Worm (Caenorhabditis elegans) whole organism, mixed stage, embryonic: ENCODE results near the gene irld-9.
"Not testable (repeated sequence)": the region's sequence is repeated elsewhere in the genome, so short reads cannot be mapped to it uniquely, and the experiment has no call there.

Experiments used
- M03D4.4 ChIP-seq: sonication (generic microtip); optimal IDR thresholded peaks from 2 replicates; lab custom pipeline; 2017; ENCODE audit warnings: mild to moderate bottlenecking, missing genetic modification characterization, missing compliant biosample characterization
- blmp-1 ChIP-seq: fragments of 150-350 bp; optimal IDR thresholded peaks from 2 replicates; lab custom pipeline; 2014; ENCODE audit warnings: missing biosample characterization, missing genetic modification characterization
- ceh-39 ChIP-seq: fragments of 150-350 bp; optimal IDR thresholded peaks from 2 replicates; lab custom pipeline; 2014; ENCODE audit warnings: missing biosample characterization, missing genetic modification characterization
- ceh-43 ChIP-seq: fragments of 200-800 bp; sonication (Bioruptor generic); optimal IDR thresholded peaks from 2 replicates; lab custom pipeline; 2018; ENCODE audit warnings: mild to moderate bottlenecking, missing genetic modification characterization, moderate library complexity, missing compliant biosample characterization
- ces-1 ChIP-seq: fragments of 150-350 bp; optimal IDR thresholded peaks from 2 replicates; lab custom pipeline; 2014; ENCODE audit warnings: missing biosample characterization, missing genetic modification reagents, missing genetic modification characterization
- cnd-1 ChIP-seq: fragments of 200-800 bp; sonication (Bioruptor generic); optimal IDR thresholded peaks from 2 replicates; lab custom pipeline; 2018; ENCODE audit warnings: mild to moderate bottlenecking, missing genetic modification characterization, missing compliant biosample characterization
- drap-1 ChIP-seq: fragments of 200-800 bp; sonication (Bioruptor generic); optimal IDR thresholded peaks from 3 replicates; lab custom pipeline; 2018; ENCODE audit warnings: mild to moderate bottlenecking, missing genetic modification characterization, missing compliant biosample characterization
- elt-1 ChIP-seq: sonication (generic microtip); optimal IDR thresholded peaks from 2 replicates; lab custom pipeline; 2017; ENCODE audit warnings: missing genetic modification characterization, mild to moderate bottlenecking, missing compliant biosample characterization, antibody characterized with exemption, moderate library complexity, borderline replicate concordance; ENCODE audit not compliant: insufficient read depth
- flh-1 ChIP-seq: fragments of 200-800 bp; sonication (Bioruptor generic); optimal IDR thresholded peaks from 2 replicates; lab custom pipeline; 2018; ENCODE audit warnings: mild to moderate bottlenecking, missing genetic modification characterization, moderate library complexity, missing compliant biosample characterization
- ham-2 ChIP-seq: fragments of 200-800 bp; sonication (Bioruptor generic); optimal IDR thresholded peaks from 2 replicates; lab custom pipeline; 2018; ENCODE audit warnings: mild to moderate bottlenecking, missing genetic modification characterization, missing compliant biosample characterization
- lin-13 ChIP-seq: fragments of 150-350 bp; optimal IDR thresholded peaks from 2 replicates; lab custom pipeline; 2014; ENCODE audit warnings: missing biosample characterization, missing genetic modification characterization
- lin-32 ChIP-seq: fragments of 200-800 bp; sonication (Bioruptor generic); optimal IDR thresholded peaks from 2 replicates; lab custom pipeline; 2018; ENCODE audit warnings: mild to moderate bottlenecking, missing genetic modification characterization, missing compliant biosample characterization
- mab-5 ChIP-seq: fragments of 150-350 bp; optimal IDR thresholded peaks from 2 replicates; lab custom pipeline; 2014; ENCODE audit warnings: missing biosample characterization, missing genetic modification characterization
- mep-1 ChIP-seq: fragments of 150-350 bp; optimal IDR thresholded peaks from 2 replicates; lab custom pipeline; 2017; ENCODE audit warnings: missing biosample characterization, missing genetic modification reagents, missing genetic modification characterization, inconsistent platforms
- mls-2 ChIP-seq: sonication (generic microtip); optimal IDR thresholded peaks from 2 replicates; lab custom pipeline; 2016; ENCODE audit warnings: mild to moderate bottlenecking, missing genetic modification characterization, moderate library complexity, missing compliant biosample characterization
- nhr-237 ChIP-seq: fragments of 150-350 bp; optimal IDR thresholded peaks from 2 replicates; lab custom pipeline; 2014; ENCODE audit warnings: missing biosample characterization, missing genetic modification characterization
- nhr-28 ChIP-seq: fragments of 150-350 bp; optimal IDR thresholded peaks from 2 replicates; lab custom pipeline; 2014; ENCODE audit warnings: missing biosample characterization, missing genetic modification characterization
- nhr-76 ChIP-seq: sonication (generic microtip); optimal IDR thresholded peaks from 2 replicates; lab custom pipeline; 2017; ENCODE audit warnings: missing biosample characterization, missing genetic modification characterization
- pha-4 ChIP-seq: fragments of 150-350 bp; optimal IDR thresholded peaks from 2 replicates; lab custom pipeline; 2018; ENCODE audit warnings: missing biosample characterization, missing genetic modification reagents, missing genetic modification characterization
- sem-2 ChIP-seq: fragments of 200-800 bp; sonication (Bioruptor generic); optimal IDR thresholded peaks from 2 replicates; lab custom pipeline; 2018; ENCODE audit warnings: mild to moderate bottlenecking, missing genetic modification characterization, missing compliant biosample characterization
- snpc-4 ChIP-seq: fragments of 150-350 bp; optimal IDR thresholded peaks from 2 replicates; lab custom pipeline; 2014; ENCODE audit warnings: missing biosample characterization, missing genetic modification characterization
- sptf-1 ChIP-seq: sonication (generic microtip); optimal IDR thresholded peaks from 2 replicates; lab custom pipeline; 2017; ENCODE audit warnings: mild to moderate bottlenecking, missing genetic modification characterization, moderate library complexity, missing compliant biosample characterization
- tbx-8 ChIP-seq: fragments of 200-800 bp; sonication (Bioruptor generic); optimal IDR thresholded peaks from 2 replicates; lab custom pipeline; 2018; ENCODE audit warnings: mild to moderate bottlenecking, missing genetic modification characterization, moderate library complexity, missing compliant biosample characterization
- unc-120 ChIP-seq: sonication (generic microtip); optimal IDR thresholded peaks from 2 replicates; lab custom pipeline; 2017; ENCODE audit warnings: missing genetic modification characterization, missing compliant biosample characterization; ENCODE audit not compliant: poor library complexity, severe bottlenecking
- unc-39 ChIP-seq: fragments of 150-350 bp; optimal IDR thresholded peaks from 2 replicates; lab custom pipeline; 2014; ENCODE audit warnings: missing biosample characterization, missing genetic modification characterization
- unc-62 ChIP-seq: fragments of 150-350 bp; optimal IDR thresholded peaks from 2 replicates; lab custom pipeline; 2014; ENCODE audit warnings: missing biosample characterization, missing genetic modification reagents, missing genetic modification characterization
- zip-8 ChIP-seq: fragments of 150-350 bp; optimal IDR thresholded peaks from 2 replicates; lab custom pipeline; 2014; ENCODE audit warnings: missing biosample characterization, missing genetic modification characterization
- ztf-11 ChIP-seq: fragments of 150-350 bp; optimal IDR thresholded peaks from 2 replicates; lab custom pipeline; 2014; ENCODE audit warnings: missing biosample characterization, missing genetic modification characterization

The irld-9 gene

ce11 chrII:1782474-1782873 is 43.7 kb upstream of the irld-9 start, which contains the start of gene math-4:
Gene math-4 (minus strand): TSS chrII:1782574.
- TF ChIP-seq pha-4 (no peak), unc-62 (GFP tag; lab: Kevin White, UChicago) (no peak), nhr-28 (tag; lab: Kevin White, UChicago) (no peak), ces-1 (GFP tag; lab: Kevin White, UChicago) (no peak), lin-13 (tag; lab: Kevin White, UChicago) (no peak), zip-8 (tag; lab: Kevin White, UChicago) (no peak), unc-39 (tag; lab: Kevin White, UChicago) (no peak), mep-1 (no peak), M03D4.4 (tag; lab: Kevin White, UChicago) (no peak), tbx-8 (GFP tag; lab: Kevin White, UChicago) (no peak), lin-32 (no peak), mls-2 (no peak), nhr-237 (tag; lab: Kevin White, UChicago) (no peak), cnd-1 (tag; lab: Kevin White, UChicago) (no peak), unc-120 (tag; lab: Kevin White, UChicago) (no peak), blmp-1 (tag; lab: Kevin White, UChicago) (no peak), sptf-1 (tag; lab: Kevin White, UChicago) (no peak), drap-1 (GFP tag; lab: Kevin White, UChicago) (no peak), ceh-43 (no peak)

ce11 chrII:1775234-1775633 is 36.5 kb upstream of the irld-9 start, which contains the start of gene F36H5.14:
Gene F36H5.14 (plus strand): TSS chrII:1775534.
- not testable (repeated sequence) for TF ChIP-seq sem-2; cnd-1 (tag; lab: Kevin White, UChicago); drap-1 (GFP tag; lab: Kevin White, UChicago)

ce11 chrII:1771785-1772184 is 33.0 kb upstream of the irld-9 start, which contains the start of gene math-3:
Gene math-3 (plus strand): TSS chrII:1772085.
- TF ChIP-seq unc-39 (tag; lab: Kevin White, UChicago), result no peak
- TF ChIP-seq ztf-11 (tag; lab: Kevin White, UChicago), result no peak
- no peak for TF ChIP-seq elt-1
- no peak for TF ChIP-seq pha-4
- no peak for TF ChIP-seq M03D4.4 (tag; lab: Kevin White, UChicago)
- TF ChIP-seq unc-120 (tag; lab: Kevin White, UChicago), result no peak
- TF ChIP-seq mab-5 (tag; lab: Kevin White, UChicago), result no peak

ce11 chrII:1771347-1771746 is 32.6 kb upstream of the irld-9 start, which contains the start of gene math-26:
Gene math-26 (plus strand): TSS chrII:1771647.
- not testable (repeated sequence) for TF ChIP-seq ham-2 (GFP tag; lab: Kevin White, UChicago); sptf-1 (tag; lab: Kevin White, UChicago); cnd-1 (tag; lab: Kevin White, UChicago)

- TF ChIP-seq unc-39 (tag; lab: Kevin White, UChicago) (no peak), flh-1 (GFP tag; lab: Kevin White, UChicago) (no peak), elt-1 (no peak), ceh-43 (no peak), nhr-237 (tag; lab: Kevin White, UChicago) (no peak), unc-62 (GFP tag; lab: Kevin White, UChicago) (no peak)
- TF ChIP-seq, all 35 proteins: peak for 0
Measured at ce11 chrII:1766715-1767114, 28.0 kb upstream of the irld-9 start.

- no peak for TF ChIP-seq lin-13 (tag; lab: Kevin White, UChicago)
- no peak for TF ChIP-seq sem-2
- no peak for TF ChIP-seq mls-2
- no peak for TF ChIP-seq flh-1 (GFP tag; lab: Kevin White, UChicago)
- no peak for TF ChIP-seq snpc-4 (tag; lab: Kevin White, UChicago)
- TF ChIP-seq ceh-39 (tag; lab: Kevin White, UChicago), result no peak
- no peak for TF ChIP-seq cnd-1 (tag; lab: Kevin White, UChicago)
- no peak for TF ChIP-seq nhr-76
- no peak for TF ChIP-seq mab-5 (tag; lab: Kevin White, UChicago)
- TF ChIP-seq M03D4.4 (tag; lab: Kevin White, UChicago), result no peak
- TF ChIP-seq blmp-1 (tag; lab: Kevin White, UChicago), result no peak
- TF ChIP-seq sptf-1 (tag; lab: Kevin White, UChicago), result no peak
- TF ChIP-seq tbx-8 (GFP tag; lab: Kevin White, UChicago), result no peak
- TF ChIP-seq unc-39 (tag; lab: Kevin White, UChicago), result no peak
- TF ChIP-seq elt-1, result no peak
Measured at ce11 chrII:1763072-1763471, 24.3 kb upstream of the irld-9 start, which contains the start of gene math-28. Gene math-28 (plus strand): TSS chrII:1763372.
